Worm (Caenorhabditis elegans) whole organism, L2 larva: ENCODE results near the gene sru-24.
A peak's percentile ranks its signal among the peaks of the same experiment; 100 is the strongest.

Source experiments
- R02D3.7 ChIP-seq: fragments of 150-350 bp; optimal IDR thresholded peaks from 2 replicates; lab custom pipeline; 2014; ENCODE audit warnings: missing biosample characterization, missing genetic modification characterization
- ZK546.5 ChIP-seq: sonication (generic microtip); optimal IDR thresholded peaks from 2 replicates; lab custom pipeline; 2017; ENCODE audit warnings: missing biosample characterization, missing genetic modification characterization
- dmd-4 ChIP-seq: sonication (generic microtip); optimal IDR thresholded peaks from 2 replicates; lab custom pipeline; 2017; ENCODE audit warnings: missing biosample characterization, missing genetic modification characterization
- elt-3 ChIP-seq: sonication (generic microtip); optimal IDR thresholded peaks from 2 replicates; lab custom pipeline; 2017; ENCODE audit warnings: missing biosample characterization, missing genetic modification characterization
- lin-11 ChIP-seq: fragments of 150-350 bp; sonication (generic microtip); optimal IDR thresholded peaks from 2 replicates; lab custom pipeline; 2014; ENCODE audit warnings: missing biosample characterization, missing genetic modification characterization, inconsistent platforms, mixed read lengths
- lin-39 ChIP-seq: fragments of 150-350 bp; optimal IDR thresholded peaks from 2 replicates; lab custom pipeline; 2014; ENCODE audit warnings: missing biosample characterization, missing genetic modification reagents, missing genetic modification characterization
- mdl-1 ChIP-seq, 2 experiments: fragments of 150-350 bp in 1 of 2; sonication (generic microtip) in 1 of 2; optimal IDR thresholded peaks; 2 replicates each; lab custom pipeline; 2017; ENCODE audit warnings: missing biosample characterization in 2 of 2, missing genetic modification characterization in 2 of 2
- nhr-10 ChIP-seq: sonication (generic microtip); optimal IDR thresholded peaks from 2 replicates; lab custom pipeline; 2017; ENCODE audit warnings: missing biosample characterization, missing genetic modification characterization
- snpc-4 ChIP-seq: fragments of 150-350 bp; optimal IDR thresholded peaks from 2 replicates; lab custom pipeline; 2014; ENCODE audit warnings: missing biosample characterization, missing genetic modification characterization

- TF ChIP-seq nhr-10 (tag; lab: Kevin White, UChicago) (no peak), lin-11 (tag; lab: Kevin White, UChicago) (no peak), dmd-4 (tag; lab: Kevin White, UChicago) (no peak), elt-3 (tag; lab: Kevin White, UChicago) (no peak), snpc-4 (tag; lab: Kevin White, UChicago) (peak; percentile 32), ZK546.5 (tag; lab: Kevin White, UChicago) (no peak), R02D3.7 (tag; lab: Kevin White, UChicago) (no peak), lin-39 (tag; lab: Kevin White, UChicago) (no peak), mdl-1 (tag; optimal IDR thresholded peaks at IDR 0.05; lab: Kevin White, UChicago) (peak; percentile 32 to 50)
Observed at ce11 chrV:619054-619453, 52.2 kb downstream of the sru-24 start, which contains the start of gene F48G7.4.
